Worm (Caenorhabditis elegans): ENCODE measurements around the gene nlp-6.

- no peak for TF ChIP-seq cog-1 (tag; optimal IDR thresholded peaks at IDR 0.05)
- no peak for TF ChIP-seq med-1 (GFP tag; optimal IDR thresholded peaks at IDR 0.05; ENCODE audit: insufficient read depth)
- no peak for TF ChIP-seq klf-2 (GFP tag; conservative IDR thresholded peaks at IDR 0.05)
- no peak for TF ChIP-seq T22C8.4 (GFP tag; IDR thresholded peaks at IDR 0.05)
- TF ChIP-seq ztf-23 (GFP tag; IDR thresholded peaks at IDR 0.05) = no peak
- no peak for TF ChIP-seq flt-1 (GFP tag; IDR thresholded peaks at IDR 0.05)
- no peak for TF ChIP-seq ztf-29 (GFP tag; IDR thresholded peaks at IDR 0.05)
These were observed 28.0 kb upstream of the nlp-6 start for ce11 chrX:17634245-17634644.

All from whole organism, midembryonic.